Fruit fly (Drosophila melanogaster) whole organism, embryonic: ENCODE results near the gene CG13699.

ENCODE experiments used
- Ada2b ChIP-seq: fragments of 200-800 bp; sonication (Bioruptor generic); IDR thresholded peaks from 2 replicates; pipeline ENCODE4 v1.3.6; 2022; ENCODE audit warnings: missing biosample characterization, missing genetic modification characterization
- Asciz ChIP-seq: fragments of 200-800 bp; sonication (Bioruptor generic); optimal IDR thresholded peaks from 2 replicates; lab custom pipeline; 2017; ENCODE audit warnings: missing biosample characterization, mild to moderate bottlenecking, missing genetic modification characterization, missing genetic modification reagents
- Awh ChIP-seq: fragments of 200-800 bp; sonication (Bioruptor generic); IDR thresholded peaks from 2 replicates; pipeline ENCODE4, ENCODE4 v1.3.6; 2022; ENCODE audit warnings: missing biosample characterization, missing genetic modification characterization
- CG11560 ChIP-seq: fragments of 200-800 bp; sonication (Bioruptor generic); IDR thresholded peaks from 3 replicates; pipeline ENCODE4 v1.3.6; 2022; ENCODE audit warnings: missing biosample characterization, missing genetic modification characterization
- CG11695 ChIP-seq: fragments of 200-800 bp; sonication (Bioruptor generic); IDR thresholded peaks from 3 replicates; pipeline ENCODE4 v1.3.6; 2022; ENCODE audit warnings: missing biosample characterization, missing genetic modification characterization
- CG12155 ChIP-seq: fragments of 200-800 bp; sonication (Bioruptor generic); optimal IDR thresholded peaks from 3 replicates; lab custom pipeline; 2016; ENCODE audit warnings: missing biosample characterization, missing genetic modification characterization
- CG15269 ChIP-seq: fragments of 200-800 bp; sonication (Bioruptor generic); optimal IDR thresholded peaks from 2 replicates; lab custom pipeline; 2018; ENCODE audit warnings: missing biosample characterization, mild to moderate bottlenecking, missing genetic modification characterization, moderate library complexity
- CG15479 ChIP-seq: fragments of 200-800 bp; sonication (Bioruptor generic); optimal IDR thresholded peaks from 3 replicates; lab custom pipeline; 2019; ENCODE audit warnings: missing biosample characterization, mild to moderate bottlenecking, missing genetic modification characterization, moderate library complexity
- CG15601 ChIP-seq: fragments of 200-800 bp; sonication (Bioruptor generic); optimal IDR thresholded peaks from 3 replicates; lab custom pipeline; 2019; ENCODE audit warnings: missing biosample characterization, mild to moderate bottlenecking, missing genetic modification characterization, moderate library complexity
- CG1603 ChIP-seq: fragments of 200-800 bp; sonication (Bioruptor generic); optimal IDR thresholded peaks from 2 replicates; lab custom pipeline; 2019; ENCODE audit warnings: missing biosample characterization, mild to moderate bottlenecking, missing genetic modification characterization, moderate library complexity
- CG17829 ChIP-seq: fragments of 200-800 bp; optimal IDR thresholded peaks from 2 replicates; lab custom pipeline; 2019; ENCODE audit warnings: missing biosample characterization, mild to moderate bottlenecking, missing genetic modification characterization, moderate library complexity
- CG18011 ChIP-seq: fragments of 200-800 bp; sonication (Bioruptor generic); optimal IDR thresholded peaks from 2 replicates; lab custom pipeline; 2017; ENCODE audit warnings: missing biosample characterization, missing genetic modification characterization, mild to moderate bottlenecking, moderate library complexity, missing genotype
- CG31388 ChIP-seq: fragments of 200-800 bp; sonication (Bioruptor generic); optimal IDR thresholded peaks from 2 replicates; lab custom pipeline; 2016; ENCODE audit warnings: missing biosample characterization, missing genetic modification characterization
- CG31441 ChIP-seq: fragments of 200-800 bp; sonication (Bioruptor generic); IDR thresholded peaks from 2 replicates; pipeline ENCODE4 v1.3.6; 2022; ENCODE audit warnings: missing biosample characterization, missing genetic modification characterization
- CG32767 ChIP-seq: fragments of 200-800 bp; sonication (Bioruptor generic); IDR thresholded peaks from 2 replicates; pipeline ENCODE4 v1.3.6; 2022; ENCODE audit warnings: missing biosample characterization, missing genetic modification characterization
- CG34376 ChIP-seq: fragments of 200-800 bp; sonication (Bioruptor generic); optimal IDR thresholded peaks from 2 replicates; lab custom pipeline; 2018; ENCODE audit warnings: missing biosample characterization, mild to moderate bottlenecking, missing genetic modification characterization
- CG3847 ChIP-seq: fragments of 200-800 bp; sonication (Bioruptor generic); IDR thresholded peaks from 2 replicates; pipeline ENCODE4 v1.3.6; 2022; ENCODE audit warnings: missing biosample characterization, missing genetic modification characterization
- CG3995 ChIP-seq: fragments of 200-800 bp; sonication (Bioruptor generic); optimal IDR thresholded peaks from 3 replicates; lab custom pipeline; 2016; ENCODE audit warnings: missing biosample characterization, missing genetic modification characterization
- CG42726 ChIP-seq: fragments of 200-800 bp; sonication (Bioruptor generic); IDR thresholded peaks from 2 replicates; pipeline ENCODE4 v1.3.6; 2022; ENCODE audit warnings: missing biosample characterization, missing genetic modification characterization; ENCODE audit not compliant: partially characterized antibody
- CG4707 ChIP-seq: fragments of 200-800 bp; sonication (Bioruptor generic); optimal IDR thresholded peaks from 2 replicates; lab custom pipeline; 2018; ENCODE audit warnings: missing biosample characterization, mild to moderate bottlenecking, missing genetic modification characterization, moderate library complexity
- CG5180 ChIP-seq: fragments of 200-800 bp; sonication (Bioruptor generic); optimal IDR thresholded peaks from 3 replicates; lab custom pipeline; 2017; ENCODE audit warnings: missing biosample characterization, missing genetic modification characterization, mild to moderate bottlenecking, moderate library complexity, missing genetic modification reagents
- CG6689 ChIP-seq: fragments of 200-800 bp; sonication (Bioruptor generic); IDR thresholded peaks from 2 replicates; pipeline ENCODE4 v1.3.6; 2022; ENCODE audit warnings: missing biosample characterization, missing genetic modification characterization
- CG7963 ChIP-seq: fragments of 200-800 bp; sonication (Bioruptor generic); IDR thresholded peaks from 3 replicates; pipeline ENCODE4 v1.3.6; 2022; ENCODE audit warnings: missing biosample characterization, missing genetic modification characterization; ENCODE audit not compliant: partially characterized antibody
- CG8089 ChIP-seq: fragments of 200-800 bp; sonication (Bioruptor generic); optimal IDR thresholded peaks from 3 replicates; lab custom pipeline; 2016; ENCODE audit warnings: missing biosample characterization, missing genetic modification characterization
- D19A ChIP-seq: fragments of 200-800 bp; optimal IDR thresholded peaks from 3 replicates; lab custom pipeline; 2019; ENCODE audit warnings: missing biosample characterization, mild to moderate bottlenecking, missing genetic modification characterization, moderate library complexity
- Dp ChIP-seq: fragments of 200-800 bp; sonication (Bioruptor generic); optimal IDR thresholded peaks from 2 replicates; lab custom pipeline; 2018; ENCODE audit warnings: missing biosample characterization, mild to moderate bottlenecking, missing genetic modification characterization, moderate library complexity
- E2f2 ChIP-seq: fragments of 200-800 bp; sonication (Bioruptor generic); IDR thresholded peaks from 2 replicates; pipeline ENCODE4 v1.3.6; 2022; ENCODE audit warnings: missing biosample characterization, missing genetic modification characterization
- HLH4C ChIP-seq: fragments of 200-800 bp; sonication (Bioruptor generic); IDR thresholded peaks from 3 replicates; pipeline ENCODE4 v1.3.6; 2022; ENCODE audit warnings: missing biosample characterization, missing genetic modification characterization; ENCODE audit not compliant: partially characterized antibody
- Lhr ChIP-seq: fragments of 200-800 bp; sonication (Bioruptor generic); optimal IDR thresholded peaks from 3 replicates; lab custom pipeline; 2017; ENCODE audit warnings: mild to moderate bottlenecking, missing biosample characterization, missing genetic modification reagents, missing genetic modification characterization
- Lpt ChIP-seq: fragments of >200 bp; optimal IDR thresholded peaks from 2 replicates; lab custom pipeline; 2018; ENCODE audit warnings: missing biosample characterization, missing genetic modification characterization
- NC2α ChIP-seq: fragments of 200-800 bp; sonication (Bioruptor generic); optimal IDR thresholded peaks from 2 replicates; lab custom pipeline; 2016; ENCODE audit warnings: missing biosample characterization, missing genetic modification characterization
- Nf-YA ChIP-seq: fragments of 200-800 bp; sonication (Bioruptor generic); IDR thresholded peaks from 2 replicates; pipeline ENCODE4 v1.3.6; 2022; ENCODE audit warnings: missing biosample characterization, missing genetic modification characterization
- Oaz ChIP-seq: fragments of 200-800 bp; sonication (Bioruptor generic); IDR thresholded peaks from 2 replicates; pipeline ENCODE4 v1.3.6; 2022; ENCODE audit warnings: missing biosample characterization, missing genetic modification characterization
- Ptx1 ChIP-seq: fragments of 200-800 bp; sonication (Bioruptor generic); IDR thresholded peaks from 2 replicates; pipeline ENCODE4 v1.3.6; 2022; ENCODE audit warnings: missing biosample characterization, missing genetic modification characterization
- Scr ChIP-seq: fragments of 200-800 bp; sonication (Bioruptor generic); IDR thresholded peaks from 2 replicates; pipeline ENCODE4 v1.3.6; 2022; ENCODE audit warnings: missing biosample characterization, missing genetic modification characterization; ENCODE audit not compliant: partially characterized antibody
- Sin3A ChIP-seq: fragments of >200 bp; optimal IDR thresholded peaks from 2 replicates; lab custom pipeline; 2018
- Sry-β ChIP-seq: fragments of 200-800 bp; sonication (Bioruptor generic); optimal IDR thresholded peaks from 2 replicates; lab custom pipeline; 2018; ENCODE audit warnings: missing biosample characterization, mild to moderate bottlenecking, missing genetic modification characterization, moderate library complexity
- Stat92E ChIP-seq, 3 experiments: fragments of >200 bp in 2 of 3; fragments of 200-800 bp in 1 of 3; sonication (Bioruptor generic) in 1 of 3; optimal IDR thresholded peaks; 2 replicates each; lab custom pipeline; 2017 to 2019; ENCODE audit warnings: missing biosample characterization in 3 of 3, missing genetic modification characterization in 3 of 3, mild to moderate bottlenecking in 1 of 3, moderate library complexity in 1 of 3
- ara ChIP-seq: fragments of 200-800 bp; sonication (Bioruptor generic); IDR thresholded peaks from 2 replicates; pipeline ENCODE4 v1.3.6; 2022; ENCODE audit warnings: missing biosample characterization, missing genetic modification characterization
- crc ChIP-seq: fragments of 200-800 bp; sonication (Bioruptor generic); optimal IDR thresholded peaks from 2 replicates; lab custom pipeline; 2016; ENCODE audit warnings: missing biosample characterization, missing genetic modification characterization
- eyg ChIP-seq: fragments of 200-800 bp; sonication (Bioruptor generic); optimal IDR thresholded peaks from 3 replicates; lab custom pipeline; 2016; ENCODE audit warnings: missing biosample characterization, missing genetic modification characterization
- fd96Cb ChIP-seq: fragments of 200-800 bp; sonication (Bioruptor generic); optimal IDR thresholded peaks from 2 replicates; lab custom pipeline; 2018; ENCODE audit warnings: missing biosample characterization, mild to moderate bottlenecking, missing genetic modification characterization, moderate library complexity
- gfzf ChIP-seq: fragments of 200-800 bp; sonication (Bioruptor generic); optimal IDR thresholded peaks from 2 replicates; lab custom pipeline; 2016; ENCODE audit warnings: missing biosample characterization, mild to moderate bottlenecking, missing genetic modification characterization, moderate library complexity
- otp ChIP-seq: fragments of 200-800 bp; sonication (Bioruptor generic); IDR thresholded peaks from 3 replicates; pipeline ENCODE4, ENCODE4 v1.3.6; 2022; ENCODE audit warnings: missing biosample characterization, missing genetic modification characterization
- row ChIP-seq: fragments of 200-800 bp; sonication (Bioruptor generic); IDR thresholded peaks from 3 replicates; pipeline ENCODE4 v1.3.6; 2022; ENCODE audit warnings: missing biosample characterization, missing genetic modification characterization
- sens-2 ChIP-seq: fragments of 200-800 bp; sonication (Bioruptor generic); IDR thresholded peaks from 2 replicates; pipeline ENCODE4 v1.3.6; 2022; ENCODE audit warnings: missing biosample characterization, missing genetic modification characterization
- tna ChIP-seq: fragments of 200-800 bp; sonication (Bioruptor generic); IDR thresholded peaks from 2 replicates; pipeline ENCODE4 v1.3.6; 2022; ENCODE audit warnings: missing biosample characterization, missing genetic modification characterization; ENCODE audit not compliant: partially characterized antibody
- ttk ChIP-seq: fragments of 200-800 bp; sonication (Bioruptor generic); IDR thresholded peaks from 2 replicates; pipeline ENCODE4 v2.1.2; 2022; ENCODE audit warnings: missing biosample characterization, missing genetic modification characterization
- twi ChIP-seq: fragments of 200-800 bp; optimal IDR thresholded peaks from 2 replicates; lab custom pipeline; 2019; ENCODE audit warnings: missing biosample characterization, mild to moderate bottlenecking, missing genetic modification characterization, moderate library complexity
- unc-4 ChIP-seq: fragments of 200-800 bp; sonication (Bioruptor generic); IDR thresholded peaks from 2 replicates; pipeline ENCODE4 v1.3.6; 2022; ENCODE audit warnings: missing biosample characterization, missing genetic modification characterization; ENCODE audit not compliant: partially characterized antibody
- usp ChIP-seq: fragments of >200 bp; optimal IDR thresholded peaks from 2 replicates; lab custom pipeline; 2017; ENCODE audit warnings: missing biosample characterization, missing genetic modification characterization
- vfl ChIP-seq: fragments of 200-800 bp; sonication (Bioruptor generic); optimal IDR thresholded peaks from 2 replicates; lab custom pipeline; 2016; ENCODE audit warnings: missing biosample characterization, missing genetic modification characterization

The CG13699 gene

DNA sequence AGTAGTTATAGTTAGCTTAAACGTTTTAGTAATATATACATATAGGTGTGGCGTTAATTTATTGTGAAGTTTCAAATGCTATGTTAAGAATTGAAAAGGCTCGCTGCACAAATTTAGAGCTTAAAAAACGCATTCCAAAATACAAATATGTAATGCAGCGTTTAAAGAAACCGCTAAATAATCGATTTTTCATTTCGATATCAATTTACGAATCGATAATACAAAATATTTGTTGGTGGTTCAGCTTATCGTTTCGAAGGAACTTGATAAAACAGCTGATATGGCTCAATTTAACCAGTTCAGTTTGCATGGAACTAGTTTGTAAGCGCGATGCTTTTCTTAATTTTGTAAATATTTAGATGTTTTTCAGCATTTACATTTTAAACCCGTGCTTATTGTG lies 49.7 kb downstream of the CG13699 start, which contains the start of the genes CG32195 and CG7341 (continued):
- TF ChIP-seq Dp (GFP tag; lab: Kevin White, UChicago) (peak; percentile 94), row (GFP tag; lab: Robert Waterston, UW) (peak; percentile 19; the same call in 1 of the 3 replicates), usp (GFP tag; lab: Kevin White, UChicago) (no peak), ttk (GFP tag; lab: Robert Waterston, UW) (no peak), Awh (GFP tag; lab: Robert Waterston, UW) (no peak), ara (no peak), Sry-β (GFP tag; lab: Kevin White, UChicago) (peak; percentile 18), Lhr (GFP tag; lab: Kevin White, UChicago) (no peak), CG34376 (GFP tag; lab: Kevin White, UChicago) (peak; percentile 6), CG11560 (tag; lab: Robert Waterston, UW) (no peak), fd96Cb (tag; lab: Kevin White, UChicago) (no peak), CG3995 (no peak), Asciz (GFP tag; lab: Kevin White, UChicago) (no peak), tna (peak; percentile 79), vfl (GFP tag; lab: Kevin White, UChicago) (no peak), CG32767 (no peak), CG12155 (no peak), Sin3A (lab: Kevin White, UChicago) (no peak), D19A (tag; lab: Kevin White, UChicago) (peak; percentile 84), CG4707 (GFP tag; lab: Kevin White, UChicago) (no peak), CG15601 (peak; percentile 21), CG5180 (GFP tag; lab: Kevin White, UChicago) (no peak), Ptx1 (GFP tag; lab: Robert Waterston, UW) (no peak), Nf-YA (GFP tag; lab: Robert Waterston, UW) (no peak), E2f2 (GFP tag; lab: Robert Waterston, UW) (peak; percentile 95), CG3847 (GFP tag; lab: Robert Waterston, UW) (no peak), CG7963 (GFP tag; lab: Robert Waterston, UW) (peak; percentile 80), Ada2b (GFP tag; lab: Robert Waterston, UW) (no peak), unc-4 (GFP tag; lab: Robert Waterston, UW) (peak; percentile 72), CG1603 (tag; lab: Kevin White, UChicago) (peak; percentile 31), Scr (GFP tag; lab: Robert Waterston, UW) (peak; percentile 69), eyg (no peak), HLH4C (peak; percentile 88), crc (no peak), CG31388 (no peak), CG18011 (GFP tag; lab: Kevin White, UChicago) (no peak), otp (GFP tag; lab: Robert Waterston, UW) (no peak), CG15479 (GFP tag; lab: Kevin White, UChicago) (no peak), CG17829 (peak; percentile 24), Lpt (no peak), twi (tag; lab: Kevin White, UChicago) (no peak), CG31441 (GFP tag; lab: Robert Waterston, UW) (no peak), CG6689 (no peak), Stat92E (GFP tag; optimal IDR thresholded peaks at IDR 0.05; lab: Kevin White, UChicago) (peak in 1 of 3 experiments; percentile 8), CG8089 (GFP tag; lab: Kevin White, UChicago) (no peak), Oaz (GFP tag; lab: Robert Waterston, UW) (no peak), CG15269 (tag; lab: Kevin White, UChicago) (no peak), sens-2 (GFP tag; lab: Robert Waterston, UW) (no peak), NC2α (GFP tag; lab: Kevin White, UChicago) (no peak), CG11695 (GFP tag; lab: Robert Waterston, UW) (no peak), CG42726 (no peak), gfzf (GFP tag; lab: Kevin White, UChicago) (no peak)
